Worm (Caenorhabditis elegans): ENCODE measurements around the gene T05A8.7.

DNA sequence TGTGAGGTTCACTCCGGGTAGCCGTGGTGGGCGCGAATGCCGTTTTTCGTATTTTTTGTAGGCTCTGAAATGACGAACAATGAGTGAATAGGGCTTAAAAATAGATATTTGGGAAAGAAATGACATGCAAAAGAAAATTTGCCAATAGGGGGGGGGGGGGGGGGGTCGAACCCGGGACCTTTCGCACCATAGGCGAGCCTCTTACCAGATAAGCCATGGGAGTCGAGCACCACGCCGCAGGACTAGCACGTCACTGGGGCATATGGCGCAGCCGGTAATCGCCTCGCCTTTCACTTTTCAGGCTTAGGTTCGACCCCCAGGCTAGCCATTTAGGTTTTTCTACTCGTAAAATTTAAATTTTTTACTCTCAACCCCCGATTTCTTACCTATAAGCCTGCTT lies 22.9 kb downstream of the T05A8.7 start:
- TF ChIP-seq unc-62 (GFP tag; optimal IDR thresholded peaks at IDR 0.05) (no peak), elt-3 (tag; optimal IDR thresholded peaks at IDR 0.05) (no peak), nhr-237 (tag; optimal IDR thresholded peaks at IDR 0.05) (no peak), pha-4 (tag; optimal IDR thresholded peaks at IDR 0.05) (no peak), nhr-12 (tag; optimal IDR thresholded peaks at IDR 0.05) (no peak), nhr-2 (tag; optimal IDR thresholded peaks at IDR 0.05) (no peak), hlh-1 (tag; optimal IDR thresholded peaks at IDR 0.05) (no peak), snpc-4 (tag; optimal IDR thresholded peaks at IDR 0.05) (no peak), lsy-2 (tag; optimal IDR thresholded peaks at IDR 0.05) (no peak), ztf-11 (tag; optimal IDR thresholded peaks at IDR 0.05) (no peak), M03D4.4 (tag; optimal IDR thresholded peaks at IDR 0.05) (no peak), cnd-1 (tag; optimal IDR thresholded peaks at IDR 0.05) (no peak), blmp-1 (tag; optimal IDR thresholded peaks at IDR 0.05) (no peak), tbx-8 (GFP tag; optimal IDR thresholded peaks at IDR 0.05) (no peak)

All from whole organism, mixed stage, embryonic.